Fruit fly (Drosophila melanogaster): ENCODE measurements around the gene mei-41.

The mei-41 gene

dm6 chrX:16441245-16441644, 49.7 kb downstream of the mei-41 start, which contains the start of the genes Cdc50 and rngo (continued):
- TF ChIP-seq CG8944 (GFP tag; optimal IDR thresholded peaks at IDR 0.05) (no peak), Scr (GFP tag; IDR thresholded peaks at IDR 0.05; ENCODE audit: partially characterized antibody) (peak; percentile 99), gro (GFP tag; optimal IDR thresholded peaks at IDR 0.05) (peak; percentile 60), grn (GFP tag; optimal IDR thresholded peaks at IDR 0.05) (peak; percentile 34), her (GFP tag; optimal IDR thresholded peaks at IDR 0.05) (no peak), crp (GFP tag; optimal IDR thresholded peaks at IDR 0.05) (peak in 1 of 2 experiments; percentile 28), CG4617 (GFP tag; optimal IDR thresholded peaks at IDR 0.05; ENCODE audit: borderline replicate concordance) (peak; percentile 31), CG42726 (GFP tag; IDR thresholded peaks at IDR 0.05; ENCODE audit: partially characterized antibody) (peak; percentile 74; the same call in 1 of the 2 replicates), tx (GFP tag; optimal IDR thresholded peaks at IDR 0.05) (peak; percentile 6), CG7745 (tag; optimal IDR thresholded peaks at IDR 0.05) (no peak), CG5180 (GFP tag; optimal IDR thresholded peaks at IDR 0.05) (no peak), CG4282 (GFP tag; optimal IDR thresholded peaks at IDR 0.05) (no peak), CG14860 (GFP tag; IDR thresholded peaks at IDR 0.05; ENCODE audit: partially characterized antibody) (peak; percentile 99), dpn (GFP tag; optimal IDR thresholded peaks at IDR 0.05) (peak; percentile 5 to 46), hb (GFP tag; IDR thresholded peaks at IDR 0.05; ENCODE audit: partially characterized antibody) (peak; percentile 97), seq (GFP tag; IDR thresholded peaks at IDR 0.05) (no peak), Dek (tag; optimal IDR thresholded peaks at IDR 0.05) (no peak), bab2 (GFP tag; optimal IDR thresholded peaks at IDR 0.05) (no peak), CG2875 (GFP tag; optimal IDR thresholded peaks at IDR 0.05) (no peak), cg (GFP tag; optimal IDR thresholded peaks at IDR 0.05) (peak; percentile 45), Ets97D (GFP tag; optimal IDR thresholded peaks at IDR 0.05) (peak; percentile 81), unc-4 (GFP tag; IDR thresholded peaks at IDR 0.05; ENCODE audit: partially characterized antibody) (peak; percentile 99), CG13287 (GFP tag; IDR thresholded peaks at IDR 0.05; ENCODE audit: partially characterized antibody) (peak; percentile 98), danr (GFP tag; IDR thresholded peaks at IDR 0.05) (no peak), CG16779 (GFP tag; IDR thresholded peaks at IDR 0.05) (no peak), HLH4C (GFP tag; IDR thresholded peaks at IDR 0.05; ENCODE audit: partially characterized antibody) (peak; percentile 99), inv (GFP tag; IDR thresholded peaks at IDR 0.05; ENCODE audit: partially characterized antibody) (peak; percentile 96), CG32532 (GFP tag; IDR thresholded peaks at IDR 0.05) (no peak), CG6175 (GFP tag; IDR thresholded peaks at IDR 0.05) (no peak), CG4820 (GFP tag; optimal IDR thresholded peaks at IDR 0.05) (no peak), Mes4 (GFP tag; optimal IDR thresholded peaks at IDR 0.05) (peak; percentile 27), tna (GFP tag; IDR thresholded peaks at IDR 0.05; ENCODE audit: partially characterized antibody) (peak; percentile 92), CG11398 (GFP tag; optimal IDR thresholded peaks at IDR 0.05) (no peak), gem (tag; optimal IDR thresholded peaks at IDR 0.05) (no peak), Stat92E (GFP tag; optimal IDR thresholded peaks at IDR 0.05) (peak in 1 of 3 experiments; percentile 64), NC2α (GFP tag; optimal IDR thresholded peaks at IDR 0.05) (no peak), pnt (GFP tag; optimal IDR thresholded peaks at IDR 0.05) (no peak), Oli (tag; optimal IDR thresholded peaks at IDR 0.05) (no peak), Meics (GFP tag; optimal IDR thresholded peaks at IDR 0.05) (no peak), CG1233 (GFP tag; optimal IDR thresholded peaks at IDR 0.05) (no peak), sr (GFP tag; IDR thresholded peaks at IDR 0.05) (no peak), Rfx (GFP tag; IDR thresholded peaks at IDR 0.05) (0 out of 2 replicates have a peak, but pooled peaks have one; percentile 10), CG14441 (GFP tag; IDR thresholded peaks at IDR 0.05) (no peak), zfh1 (GFP tag; IDR thresholded peaks at IDR 0.05) (no peak), CG11247 (GFP tag; IDR thresholded peaks at IDR 0.05) (no peak), Ravus (GFP tag; IDR thresholded peaks at IDR 0.05) (no peak), CG13624 (GFP tag; optimal IDR thresholded peaks at IDR 0.05) (peak; percentile 39), chinmo (GFP tag; IDR thresholded peaks at IDR 0.05; ENCODE audit: partially characterized antibody) (peak; percentile 91), PHDP (tag; optimal IDR thresholded peaks at IDR 0.05) (no peak), Hmx (GFP tag; optimal IDR thresholded peaks at IDR 0.05) (no peak)

All from whole organism, embryonic.